Fruit fly (Drosophila melanogaster) whole organism, embryonic: Measurements from ENCODE around the gene Alg12.

Experiments used
- Adf1 ChIP-seq: fragments of 200-800 bp; sonication (Bioruptor generic); IDR thresholded peaks from 2 replicates; pipeline ENCODE4 v1.3.6; 2022; ENCODE audit warnings: missing biosample characterization, missing genetic modification characterization
- Asciz ChIP-seq: fragments of 200-800 bp; sonication (Bioruptor generic); optimal IDR thresholded peaks from 2 replicates; lab custom pipeline; 2017; ENCODE audit warnings: missing biosample characterization, mild to moderate bottlenecking, missing genetic modification characterization, missing genetic modification reagents
- CG10654 ChIP-seq: fragments of 200-800 bp; sonication (Bioruptor generic); optimal IDR thresholded peaks from 2 replicates; lab custom pipeline; 2016; ENCODE audit warnings: missing biosample characterization, missing genetic modification characterization
- CG11723 ChIP-seq: fragments of 200-800 bp; sonication (Bioruptor generic); optimal IDR thresholded peaks from 2 replicates; lab custom pipeline; 2017; ENCODE audit warnings: missing biosample characterization, mild to moderate bottlenecking, missing genetic modification characterization
- CG12104 ChIP-seq: fragments of 200-800 bp; sonication (Bioruptor generic); optimal IDR thresholded peaks from 3 replicates; lab custom pipeline; 2016; ENCODE audit warnings: missing biosample characterization, missing genetic modification characterization
- CG12299 ChIP-seq: fragments of 200-800 bp; sonication (Bioruptor generic); optimal IDR thresholded peaks from 2 replicates; lab custom pipeline; 2018; ENCODE audit warnings: missing biosample characterization, mild to moderate bottlenecking, missing genetic modification characterization
- CG1529 ChIP-seq: fragments of 200-800 bp; sonication (Bioruptor generic); optimal IDR thresholded peaks from 3 replicates; lab custom pipeline; 2018; ENCODE audit warnings: missing biosample characterization, missing genetic modification characterization
- CG17568 ChIP-seq: fragments of 200-800 bp; sonication (Bioruptor generic); optimal IDR thresholded peaks from 2 replicates; lab custom pipeline; 2018; ENCODE audit warnings: missing biosample characterization, mild to moderate bottlenecking, missing genetic modification characterization, moderate library complexity
- CG2199 ChIP-seq: fragments of 200-800 bp; sonication (Bioruptor generic); IDR thresholded peaks from 3 replicates; pipeline ENCODE4 v1.3.6; 2022; ENCODE audit warnings: missing biosample characterization, missing genetic modification characterization
- CG3163 ChIP-seq: fragments of 200-800 bp; sonication (Bioruptor generic); optimal IDR thresholded peaks from 3 replicates; lab custom pipeline; 2016; ENCODE audit warnings: missing biosample characterization, missing genetic modification characterization
- CG42726 ChIP-seq: fragments of 200-800 bp; sonication (Bioruptor generic); IDR thresholded peaks from 2 replicates; pipeline ENCODE4 v1.3.6; 2022; ENCODE audit warnings: missing biosample characterization, missing genetic modification characterization; ENCODE audit not compliant: partially characterized antibody
- CG4707 ChIP-seq: fragments of 200-800 bp; sonication (Bioruptor generic); optimal IDR thresholded peaks from 2 replicates; lab custom pipeline; 2018; ENCODE audit warnings: missing biosample characterization, mild to moderate bottlenecking, missing genetic modification characterization, moderate library complexity
- CG4854 ChIP-seq: fragments of 200-800 bp; sonication (Bioruptor generic); optimal IDR thresholded peaks from 2 replicates; lab custom pipeline; 2016; ENCODE audit warnings: missing biosample characterization, missing genetic modification characterization, inconsistent platforms
- CG5180 ChIP-seq: fragments of 200-800 bp; sonication (Bioruptor generic); optimal IDR thresholded peaks from 3 replicates; lab custom pipeline; 2017; ENCODE audit warnings: missing biosample characterization, missing genetic modification characterization, mild to moderate bottlenecking, moderate library complexity, missing genetic modification reagents
- CG6854 ChIP-seq: fragments of 200-800 bp; sonication (Bioruptor generic); optimal IDR thresholded peaks from 3 replicates; lab custom pipeline; 2017; ENCODE audit warnings: missing biosample characterization, mild to moderate bottlenecking, missing genetic modification characterization
- CG7357 ChIP-seq: fragments of 200-800 bp; sonication (Bioruptor generic); IDR thresholded peaks from 3 replicates; pipeline ENCODE4 v1.3.6; 2022; ENCODE audit warnings: missing biosample characterization, missing genetic modification characterization
- CG7745 ChIP-seq: fragments of 200-800 bp; sonication (Bioruptor generic); optimal IDR thresholded peaks from 2 replicates; lab custom pipeline; 2018; ENCODE audit warnings: missing biosample characterization, mild to moderate bottlenecking, missing genetic modification characterization, moderate library complexity
- CG7839 ChIP-seq: fragments of 200-800 bp; sonication (Bioruptor generic); optimal IDR thresholded peaks from 3 replicates; lab custom pipeline; 2018; ENCODE audit warnings: missing biosample characterization, mild to moderate bottlenecking, missing genetic modification characterization, moderate library complexity
- CG9215 ChIP-seq: fragments of 200-800 bp; sonication (Bioruptor generic); IDR thresholded peaks from 2 replicates; pipeline ENCODE4 v1.3.6; 2022; ENCODE audit warnings: missing biosample characterization, missing genetic modification characterization
- Camta ChIP-seq: fragments of 200-800 bp; sonication (Bioruptor generic); optimal IDR thresholded peaks from 2 replicates; lab custom pipeline; 2016; ENCODE audit warnings: missing biosample characterization, missing genetic modification characterization
- CoRest ChIP-seq: fragments of 200-800 bp; sonication (Bioruptor generic); optimal IDR thresholded peaks from 3 replicates; lab custom pipeline; 2018; ENCODE audit warnings: missing biosample characterization, mild to moderate bottlenecking, missing genetic modification characterization, moderate library complexity
- Dek ChIP-seq: fragments of 200-800 bp; sonication (Bioruptor generic); optimal IDR thresholded peaks from 3 replicates; lab custom pipeline; 2019; ENCODE audit warnings: missing biosample characterization, mild to moderate bottlenecking, missing genetic modification characterization, moderate library complexity
- Doc3 ChIP-seq: fragments of 200-800 bp; sonication (Bioruptor generic); IDR thresholded peaks from 3 replicates; pipeline ENCODE4 v1.3.6; 2022; ENCODE audit warnings: missing biosample characterization, missing genetic modification characterization; ENCODE audit not compliant: partially characterized antibody
- Dp ChIP-seq: fragments of 200-800 bp; sonication (Bioruptor generic); optimal IDR thresholded peaks from 2 replicates; lab custom pipeline; 2018; ENCODE audit warnings: missing biosample characterization, mild to moderate bottlenecking, missing genetic modification characterization, moderate library complexity
- GATAe ChIP-seq: fragments of 200-800 bp; sonication (Bioruptor generic); conservative IDR thresholded peaks from 2 replicates; pipeline ENCODE4 v1.3.6; 2022; ENCODE audit warnings: missing biosample characterization, missing genetic modification characterization
- H15 ChIP-seq: fragments of 200-800 bp; sonication (Bioruptor generic); IDR thresholded peaks from 3 replicates; pipeline ENCODE4 v1.3.6; 2022; ENCODE audit warnings: missing biosample characterization, missing genetic modification characterization
- Meics ChIP-seq: fragments of 200-800 bp; sonication (Bioruptor generic); optimal IDR thresholded peaks from 2 replicates; lab custom pipeline; 2017; ENCODE audit warnings: missing biosample characterization, mild to moderate bottlenecking, missing genetic modification characterization
- Neu2 ChIP-seq: fragments of 200-800 bp; sonication (Bioruptor generic); optimal IDR thresholded peaks from 3 replicates; lab custom pipeline; 2016; ENCODE audit warnings: missing biosample characterization, missing genetic modification characterization, borderline replicate concordance
- Nf-YB ChIP-seq: fragments of 200-800 bp; sonication (Bioruptor generic); optimal IDR thresholded peaks from 3 replicates; lab custom pipeline; 2019; ENCODE audit warnings: missing biosample characterization, mild to moderate bottlenecking, missing genetic modification characterization, moderate library complexity
- Sin3A ChIP-seq: fragments of >200 bp; optimal IDR thresholded peaks from 2 replicates; lab custom pipeline; 2018
- TFAM ChIP-seq: fragments of 200-800 bp; sonication (Bioruptor generic); optimal IDR thresholded peaks from 2 replicates; lab custom pipeline; 2017; ENCODE audit warnings: missing biosample characterization, missing genetic modification characterization, inconsistent platforms
- Trl ChIP-seq, 3 experiments: fragments of >200 bp in 2 of 3; fragments of 200-800 bp in 1 of 3; sonication (Bioruptor generic) in 1 of 3; optimal IDR thresholded peaks; 2 replicates in 1 of 3; 3 replicates in 2 of 3; lab custom pipeline; 2016 to 2017; ENCODE audit warnings: missing biosample characterization in 1 of 3, missing genetic modification characterization in 1 of 3
- abd-A ChIP-seq: fragments of 200-800 bp; sonication (Bioruptor generic); optimal IDR thresholded peaks from 3 replicates; lab custom pipeline; 2019; ENCODE audit warnings: missing biosample characterization, mild to moderate bottlenecking, missing genetic modification characterization, moderate library complexity
- br ChIP-seq: fragments of >200 bp; optimal IDR thresholded peaks from 2 replicates; lab custom pipeline; 2017
- cad ChIP-seq: fragments of >200 bp; optimal IDR thresholded peaks from 2 replicates; lab custom pipeline; 2017; ENCODE audit warnings: missing biosample characterization, missing genetic modification characterization
- caup ChIP-seq: fragments of 200-800 bp; sonication (Bioruptor generic); optimal IDR thresholded peaks from 3 replicates; lab custom pipeline; 2017; ENCODE audit warnings: missing biosample characterization, mild to moderate bottlenecking, missing genetic modification characterization, moderate library complexity; ENCODE audit not compliant: severe bottlenecking
- chn ChIP-seq: fragments of 200-800 bp; sonication (Bioruptor generic); optimal IDR thresholded peaks from 2 replicates; lab custom pipeline; 2016; ENCODE audit warnings: missing biosample characterization, missing genetic modification characterization
- crp ChIP-seq, 2 experiments: fragments of 200-800 bp; sonication (Bioruptor generic); optimal IDR thresholded peaks; 2 replicates in 1 of 2; 3 replicates in 1 of 2; lab custom pipeline; 2017; ENCODE audit warnings: missing biosample characterization in 2 of 2, missing genetic modification characterization in 2 of 2, mild to moderate bottlenecking in 1 of 2, moderate library complexity in 1 of 2
- disco-r ChIP-seq: fragments of 200-800 bp; sonication (Bioruptor generic); optimal IDR thresholded peaks from 2 replicates; lab custom pipeline; 2016; ENCODE audit warnings: missing biosample characterization, missing genetic modification characterization
- fd64A ChIP-seq: fragments of 200-800 bp; sonication (Bioruptor generic); optimal IDR thresholded peaks from 3 replicates; lab custom pipeline; 2018; ENCODE audit warnings: missing biosample characterization, mild to moderate bottlenecking, missing genetic modification characterization
- ham ChIP-seq: fragments of 200-800 bp; sonication (Bioruptor generic); IDR thresholded peaks from 2 replicates; pipeline ENCODE4 v1.3.6; 2022; ENCODE audit warnings: missing biosample characterization, missing genetic modification characterization
- ind ChIP-seq: fragments of 200-800 bp; sonication (Bioruptor generic); optimal IDR thresholded peaks from 3 replicates; lab custom pipeline; 2016; ENCODE audit warnings: missing biosample characterization, missing genetic modification characterization
- kni ChIP-seq: fragments of 200-800 bp; sonication (Bioruptor generic); optimal IDR thresholded peaks from 3 replicates; lab custom pipeline; 2017; ENCODE audit warnings: mild to moderate bottlenecking, missing biosample characterization, missing genetic modification reagents, missing genetic modification characterization
- lov ChIP-seq, 2 experiments: fragments of 200-800 bp in 1 of 2; fragments of >200 bp in 1 of 2; sonication (Bioruptor generic) in 1 of 2; IDR thresholded peaks in 1 of 2; optimal IDR thresholded peaks in 1 of 2; 2 replicates in 1 of 2; 3 replicates in 1 of 2; pipeline versions ENCODE4 v1.3.6 to Lab custom; 2017 to 2022; ENCODE audit warnings: missing biosample characterization in 1 of 2, missing genetic modification characterization in 1 of 2
- otp ChIP-seq: fragments of 200-800 bp; sonication (Bioruptor generic); IDR thresholded peaks from 3 replicates; pipeline ENCODE4, ENCODE4 v1.3.6; 2022; ENCODE audit warnings: missing biosample characterization, missing genetic modification characterization
- peb ChIP-seq: fragments of 200-800 bp; sonication (Bioruptor generic); IDR thresholded peaks from 2 replicates; pipeline ENCODE4 v1.3.6; 2022; ENCODE audit warnings: missing biosample characterization, missing genetic modification characterization
- psq ChIP-seq: fragments of 200-800 bp; sonication (Bioruptor generic); optimal IDR thresholded peaks from 2 replicates; lab custom pipeline; 2017; ENCODE audit warnings: missing biosample characterization, missing genetic modification characterization
- salm ChIP-seq: fragments of 200-800 bp; sonication (Bioruptor generic); optimal IDR thresholded peaks from 2 replicates; lab custom pipeline; 2018; ENCODE audit warnings: missing biosample characterization, mild to moderate bottlenecking, missing genetic modification characterization
- shn ChIP-seq: fragments of 200-800 bp; sonication (Bioruptor generic); optimal IDR thresholded peaks from 3 replicates; lab custom pipeline; 2016; ENCODE audit warnings: missing biosample characterization, missing genetic modification characterization
- sima ChIP-seq: fragments of 200-800 bp; sonication (Bioruptor generic); optimal IDR thresholded peaks from 2 replicates; lab custom pipeline; 2016; ENCODE audit warnings: missing biosample characterization, missing genetic modification characterization
- sisA ChIP-seq: fragments of 200-800 bp; sonication (Bioruptor generic); IDR thresholded peaks from 2 replicates; pipeline ENCODE4 v1.3.6; 2022; ENCODE audit warnings: missing biosample characterization, missing genetic modification characterization

Gene Alg12

dm6 chr3R:9740713-9741112 is 15.6 kb upstream of the Alg12 start, which contains the start of gene Pnn (continued):
- no peak for TF ChIP-seq CG9215 (GFP tag; lab: Robert Waterston, UW)
- no peak for TF ChIP-seq Asciz
- no peak for TF ChIP-seq br
- no peak for TF ChIP-seq sisA
- TF ChIP-seq caup = no peak
- TF ChIP-seq CG1529 (GFP tag; lab: Kevin White, UChicago) = no peak
- TF ChIP-seq sima = no peak
- no peak for TF ChIP-seq Trl (optimal IDR thresholded peaks at IDR 0.05; lab: Kevin White, UChicago)
- no peak for TF ChIP-seq Trl (GFP tag; optimal IDR thresholded peaks at IDR 0.05; lab: Kevin White, UChicago)
- TF ChIP-seq chn (GFP tag; lab: Kevin White, UChicago) = no peak
- TF ChIP-seq CG12104 (GFP tag; lab: Kevin White, UChicago) = no peak
- no peak for TF ChIP-seq ind
- TF ChIP-seq Sin3A (lab: Kevin White, UChicago) = no peak
- TF ChIP-seq shn (GFP tag; lab: Kevin White, UChicago) = no peak
- no peak for TF ChIP-seq CG4707 (GFP tag; lab: Kevin White, UChicago)
- no peak for TF ChIP-seq Adf1
- no peak for TF ChIP-seq Dek (tag; lab: Kevin White, UChicago)
- TF ChIP-seq H15 (GFP tag; lab: Robert Waterston, UW) = no peak
- no peak for TF ChIP-seq peb (GFP tag; lab: Robert Waterston, UW)
- peak; percentile 87; the same call in 1 of the 2 replicates for TF ChIP-seq CG42726 (GFP tag; lab: Robert Waterston, UW)
- no peak for TF ChIP-seq CG7839 (tag; lab: Kevin White, UChicago)
- peak; percentile 30 for TF ChIP-seq cad (GFP tag; lab: Kevin White, UChicago)
- no peak for TF ChIP-seq salm (tag; lab: Kevin White, UChicago)
- no peak for TF ChIP-seq CG6854 (GFP tag; lab: Kevin White, UChicago)
- TF ChIP-seq CG7357 (GFP tag; lab: Robert Waterston, UW) = no peak
- TF ChIP-seq CG10654 (GFP tag; lab: Kevin White, UChicago) = no peak
- TF ChIP-seq TFAM = no peak
- TF ChIP-seq otp (GFP tag; lab: Robert Waterston, UW) = no peak
- TF ChIP-seq Neu2 (GFP tag; lab: Kevin White, UChicago) = no peak
- TF ChIP-seq CG3163 (GFP tag; lab: Kevin White, UChicago) = no peak
- peak; percentile 44 for TF ChIP-seq CG7745 (tag; lab: Kevin White, UChicago)
- TF ChIP-seq fd64A (GFP tag; lab: Kevin White, UChicago) = no peak
- TF ChIP-seq CG11723 (GFP tag; lab: Kevin White, UChicago) = no peak
- TF ChIP-seq Dp = peak; percentile 27
- TF ChIP-seq kni = no peak
- TF ChIP-seq CG5180 (GFP tag; lab: Kevin White, UChicago) = no peak
- TF ChIP-seq Nf-YB (GFP tag; lab: Kevin White, UChicago) = no peak
- peak; percentile 86 for TF ChIP-seq Doc3 (GFP tag; lab: Robert Waterston, UW)
- TF ChIP-seq lov (optimal IDR thresholded peaks at IDR 0.05; lab: Kevin White, UChicago) = no peak
- no peak for TF ChIP-seq lov (GFP tag; IDR thresholded peaks at IDR 0.05; lab: Robert Waterston, UW)
- TF ChIP-seq ham (GFP tag; lab: Robert Waterston, UW) = no peak
- no peak for TF ChIP-seq crp (GFP tag; optimal IDR thresholded peaks at IDR 0.05; lab: Kevin White, UChicago)
- no peak for TF ChIP-seq CoRest
- TF ChIP-seq disco-r (GFP tag; lab: Kevin White, UChicago) = no peak
- no peak for TF ChIP-seq CG2199 (GFP tag; lab: Robert Waterston, UW)
- TF ChIP-seq CG17568 (GFP tag; lab: Kevin White, UChicago) = no peak
- no peak for TF ChIP-seq CG12299
- TF ChIP-seq Meics (GFP tag; lab: Kevin White, UChicago) = no peak
- no peak for TF ChIP-seq psq (GFP tag; lab: Kevin White, UChicago)
- peak; percentile 64 for TF ChIP-seq abd-A (tag; lab: Kevin White, UChicago)
- TF ChIP-seq CG4854 (GFP tag; lab: Kevin White, UChicago) = no peak
- TF ChIP-seq Camta = no peak
- TF ChIP-seq GATAe (GFP tag; lab: Robert Waterston, UW) = no peak
